Worm (Caenorhabditis elegans) whole organism, L3 larva: ENCODE results near the gene C14B1.2.

Experiments used
- R02D3.7 ChIP-seq: fragments of 150-350 bp; optimal IDR thresholded peaks from 2 replicates; lab custom pipeline; 2014; ENCODE audit warnings: missing biosample characterization, missing genetic modification characterization
- ZK546.5 ChIP-seq: sonication (generic microtip); optimal IDR thresholded peaks from 2 replicates; lab custom pipeline; 2017; ENCODE audit warnings: missing biosample characterization, missing genetic modification characterization
- ama-1 ChIP-seq: fragments of 150-350 bp; optimal IDR thresholded peaks from 2 replicates; lab custom pipeline; 2018
- ceh-28 ChIP-seq: fragments of 150-350 bp; optimal IDR thresholded peaks from 2 replicates; lab custom pipeline; 2014; ENCODE audit warnings: missing biosample characterization, missing genetic modification reagents, missing genetic modification characterization
- ceh-82 ChIP-seq: fragments of 150-350 bp; optimal IDR thresholded peaks from 2 replicates; lab custom pipeline; 2014; ENCODE audit warnings: missing biosample characterization, missing genetic modification characterization
- ceh-9 ChIP-seq: sonication (generic microtip); optimal IDR thresholded peaks from 2 replicates; lab custom pipeline; 2018; ENCODE audit warnings: missing biosample characterization, missing genetic modification characterization
- daf-12 ChIP-seq: fragments of 150-350 bp; optimal IDR thresholded peaks from 2 replicates; lab custom pipeline; 2014; ENCODE audit warnings: missing biosample characterization, missing genetic modification reagents, missing genetic modification characterization
- egl-5 ChIP-seq: fragments of 150-350 bp; optimal IDR thresholded peaks from 2 replicates; lab custom pipeline; 2017; ENCODE audit warnings: missing biosample characterization, missing genetic modification reagents, missing genetic modification characterization, inconsistent platforms
- elt-1 ChIP-seq: fragments of 150-350 bp; optimal IDR thresholded peaks from 2 replicates; lab custom pipeline; 2014; ENCODE audit warnings: missing biosample characterization, missing genetic modification characterization
- elt-2 ChIP-seq: sonication (generic microtip); optimal IDR thresholded peaks from 2 replicates; lab custom pipeline; 2016; ENCODE audit warnings: missing genetic modification reagents, mild to moderate bottlenecking, missing genetic modification characterization, missing compliant biosample characterization
- eor-1 ChIP-seq, 2 experiments: fragments of 150-350 bp; optimal IDR thresholded peaks; 2 replicates each; lab custom pipeline; 2014 to 2018; ENCODE audit warnings: missing biosample characterization in 2 of 2, missing genetic modification characterization in 2 of 2
- fkh-10 ChIP-seq: sonication (generic microtip); optimal IDR thresholded peaks from 2 replicates; lab custom pipeline; 2017; ENCODE audit warnings: missing biosample characterization, missing genetic modification reagents, missing genetic modification characterization
- fkh-2 ChIP-seq: fragments of 150-350 bp; optimal IDR thresholded peaks from 2 replicates; lab custom pipeline; 2014; ENCODE audit warnings: missing biosample characterization, missing genetic modification reagents, missing genetic modification characterization
- fos-1 ChIP-seq: fragments of 150-350 bp; optimal IDR thresholded peaks from 2 replicates; lab custom pipeline; 2014; ENCODE audit warnings: missing biosample characterization, missing genetic modification characterization
- hmg-11 ChIP-seq: sonication (generic microtip); optimal IDR thresholded peaks from 2 replicates; lab custom pipeline; 2016; ENCODE audit warnings: missing genetic modification characterization, missing compliant biosample characterization
- jun-1 ChIP-seq: fragments of 150-350 bp; optimal IDR thresholded peaks from 2 replicates; lab custom pipeline; 2014; ENCODE audit warnings: missing biosample characterization, missing genetic modification reagents, missing genetic modification characterization
- lin-15B ChIP-seq: fragments of 150-350 bp; optimal IDR thresholded peaks from 2 replicates; lab custom pipeline; 2014; ENCODE audit warnings: missing biosample characterization, missing genetic modification characterization
- lin-39 ChIP-seq: fragments of 150-350 bp; optimal IDR thresholded peaks from 2 replicates; lab custom pipeline; 2018; ENCODE audit warnings: missing biosample characterization, missing genetic modification reagents, missing genetic modification characterization
- lsy-12 ChIP-seq: sonication (generic microtip); optimal IDR thresholded peaks from 2 replicates; lab custom pipeline; 2016; ENCODE audit warnings: mild to moderate bottlenecking, missing genetic modification characterization, missing compliant biosample characterization
- mdl-1 ChIP-seq: fragments of 150-350 bp; optimal IDR thresholded peaks from 2 replicates; lab custom pipeline; 2014; ENCODE audit warnings: missing biosample characterization, missing genetic modification characterization
- mml-1 ChIP-seq: fragments of 150-350 bp; sonication (generic microtip); optimal IDR thresholded peaks from 3 replicates; lab custom pipeline; 2014; ENCODE audit warnings: missing biosample characterization, missing genetic modification characterization
- nhr-23 ChIP-seq: fragments of 150-350 bp; optimal IDR thresholded peaks from 2 replicates; lab custom pipeline; 2014; ENCODE audit warnings: missing biosample characterization, missing genetic modification reagents, missing genetic modification characterization
- nhr-25 ChIP-seq: sonication (generic microtip); optimal IDR thresholded peaks from 2 replicates; lab custom pipeline; 2017; ENCODE audit warnings: missing biosample characterization, missing genetic modification characterization
- nhr-28 ChIP-seq: fragments of 150-350 bp; optimal IDR thresholded peaks from 2 replicates; lab custom pipeline; 2014; ENCODE audit warnings: missing biosample characterization, missing genetic modification characterization
- nhr-43 ChIP-seq: sonication (generic microtip); optimal IDR thresholded peaks from 2 replicates; lab custom pipeline; 2016; ENCODE audit warnings: mild to moderate bottlenecking, missing genetic modification characterization, missing compliant biosample characterization; ENCODE audit not compliant: poor library complexity, severe bottlenecking
- nhr-67 ChIP-seq: fragments of 150-350 bp; optimal IDR thresholded peaks from 2 replicates; lab custom pipeline; 2014; ENCODE audit warnings: missing biosample characterization, missing genetic modification characterization
- nhr-76 ChIP-seq: fragments of 150-350 bp; sonication (generic microtip); optimal IDR thresholded peaks from 5 replicates; lab custom pipeline; 2014; ENCODE audit warnings: missing biosample characterization, missing genetic modification characterization
- nhr-77 ChIP-seq: fragments of 150-350 bp; optimal IDR thresholded peaks from 2 replicates; lab custom pipeline; 2014; ENCODE audit warnings: missing biosample characterization, missing genetic modification characterization
- pha-4 ChIP-seq: fragments of 150-350 bp; optimal IDR thresholded peaks from 2 replicates; lab custom pipeline; 2014; ENCODE audit warnings: missing biosample characterization, missing genetic modification reagents, missing genetic modification characterization
- pqm-1 ChIP-seq: fragments of 150-350 bp; optimal IDR thresholded peaks from 2 replicates; lab custom pipeline; 2017; ENCODE audit warnings: missing biosample characterization, missing genetic modification characterization, inconsistent platforms
- sea-2 ChIP-seq: fragments of 150-350 bp; sonication (generic microtip); optimal IDR thresholded peaks from 4 replicates; lab custom pipeline; 2014; ENCODE audit warnings: missing biosample characterization, missing genetic modification reagents, missing genetic modification characterization
- skn-1 ChIP-seq: fragments of 150-350 bp; optimal IDR thresholded peaks from 2 replicates; lab custom pipeline; 2014; ENCODE audit warnings: missing biosample characterization, missing genetic modification characterization
- snpc-4 ChIP-seq: fragments of 150-350 bp; optimal IDR thresholded peaks from 2 replicates; lab custom pipeline; 2014; ENCODE audit warnings: missing biosample characterization, missing genetic modification characterization
- tbx-2 ChIP-seq: sonication (generic microtip); optimal IDR thresholded peaks from 2 replicates; lab custom pipeline; 2016; ENCODE audit warnings: mild to moderate bottlenecking, missing genetic modification characterization, missing compliant biosample characterization
- unc-39 ChIP-seq: sonication (generic microtip); optimal IDR thresholded peaks from 4 replicates; lab custom pipeline; 2017; ENCODE audit warnings: missing biosample characterization, missing genetic modification characterization
- unc-62 ChIP-seq: fragments of 150-350 bp; sonication (generic microtip); optimal IDR thresholded peaks from 4 replicates; lab custom pipeline; 2014; ENCODE audit warnings: missing biosample characterization, missing genetic modification reagents, missing genetic modification characterization
- zag-1 ChIP-seq: fragments of 150-350 bp; optimal IDR thresholded peaks from 2 replicates; lab custom pipeline; 2014; ENCODE audit warnings: missing biosample characterization, missing genetic modification characterization
- ztf-11 ChIP-seq: fragments of 150-350 bp; optimal IDR thresholded peaks from 2 replicates; lab custom pipeline; 2014; ENCODE audit warnings: missing biosample characterization, missing genetic modification characterization

C14B1.2 gene

DNA sequence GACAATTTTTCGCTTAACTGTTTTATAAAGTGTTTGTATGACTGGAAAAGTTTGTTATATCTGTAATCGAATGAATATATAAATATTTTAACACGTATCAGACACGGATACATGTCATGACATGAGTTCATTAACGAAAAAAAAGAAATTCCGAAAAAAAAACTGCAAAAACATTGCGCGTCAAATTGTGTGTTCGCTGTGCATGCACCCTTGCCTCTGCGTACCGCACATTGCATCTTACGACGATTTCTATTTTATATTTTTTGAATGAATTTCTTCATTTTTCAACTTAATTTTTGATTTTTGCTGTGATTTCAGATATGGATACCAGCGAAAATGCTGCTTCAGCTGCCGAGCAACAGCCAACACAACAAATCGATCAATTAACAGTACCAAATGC is 2.9 kb downstream of the C14B1.2 start, which contains the start of gene wdr-5.1 (continued):
- TF ChIP-seq fkh-10 (GFP tag; lab: Kevin White, UChicago) (no peak), nhr-28 (no peak), nhr-76 (tag; lab: Kevin White, UChicago) (no peak), nhr-25 (tag; lab: Kevin White, UChicago) (peak; percentile 30), unc-62 (no peak)

DNA sequence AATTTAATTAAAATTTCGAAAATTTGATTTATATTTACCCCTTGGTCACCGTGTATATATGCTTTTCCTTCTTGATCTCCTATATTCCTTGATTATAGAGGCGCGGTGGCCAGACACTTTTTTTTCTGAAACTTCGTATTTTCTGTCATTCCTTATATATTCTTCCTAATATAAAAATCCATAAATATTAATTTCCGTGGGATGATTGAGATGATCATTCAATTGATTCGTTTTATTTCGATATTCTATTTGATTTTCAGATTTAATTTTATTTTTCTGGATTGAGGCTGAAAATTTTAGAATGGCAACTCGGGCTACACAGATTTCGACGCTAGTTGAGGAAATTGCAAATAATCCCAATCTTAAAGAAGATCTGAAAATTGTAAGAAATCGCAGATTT is 4.5 kb downstream of the C14B1.2 start, which contains the start of gene dph-1:
dph-1 (plus strand) TSS at position 301 of the 400 bp plus-strand sequence.
- TF ChIP-seq lin-39: no peak
- no peak for TF ChIP-seq unc-39
- TF ChIP-seq fos-1 (tag; lab: Kevin White, UChicago): no peak
- TF ChIP-seq ceh-9: no peak
- TF ChIP-seq nhr-76 (tag; lab: Kevin White, UChicago): no peak
- TF ChIP-seq snpc-4 (tag; lab: Kevin White, UChicago): no peak
- TF ChIP-seq sea-2 (GFP tag; lab: Kevin White, UChicago): no peak
- TF ChIP-seq zag-1 (tag; lab: Kevin White, UChicago): no peak
- no peak for TF ChIP-seq R02D3.7 (tag; lab: Kevin White, UChicago)
- TF ChIP-seq ZK546.5 (tag; lab: Kevin White, UChicago): no peak
- no peak for TF ChIP-seq tbx-2 (tag; lab: Kevin White, UChicago)
- TF ChIP-seq ztf-11 (tag; lab: Kevin White, UChicago): no peak
- TF ChIP-seq ama-1 (lab: Kevin White, UChicago): no peak
- TF ChIP-seq hmg-11 (tag; lab: Kevin White, UChicago): no peak
- no peak for TF ChIP-seq nhr-23 (tag; lab: Kevin White, UChicago)
- no peak for TF ChIP-seq lin-15B (tag; lab: Kevin White, UChicago)
- TF ChIP-seq nhr-28: no peak
- no peak for TF ChIP-seq egl-5 (tag; lab: Kevin White, UChicago)
- no peak for TF ChIP-seq lsy-12 (tag; lab: Kevin White, UChicago)
- no peak for TF ChIP-seq daf-12

DNA sequence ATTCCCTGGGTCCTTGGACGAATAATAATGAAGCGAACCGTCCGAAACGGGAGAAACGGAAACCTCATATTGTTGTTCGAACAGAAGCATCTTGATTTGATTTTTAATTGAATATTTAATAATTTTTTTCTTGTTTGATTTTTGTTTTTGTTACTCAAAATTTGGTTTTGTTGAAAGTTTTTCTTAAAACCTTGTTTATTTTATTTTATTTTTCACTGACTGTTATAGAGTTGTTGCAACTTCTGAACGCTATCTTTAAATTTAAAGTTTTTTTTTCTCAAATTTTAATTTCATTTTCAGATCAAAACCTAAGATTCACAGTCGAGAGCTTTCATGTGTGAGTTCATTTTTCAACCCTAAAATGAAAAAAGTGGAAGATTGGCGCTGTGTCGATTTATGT is 7.0 kb downstream of the C14B1.2 start, which contains the start of gene alkb-8:
alkb-8 (plus strand) TSS at position 301 of the 400 bp plus-strand sequence.
- no peak for TF ChIP-seq jun-1 (tag; lab: Kevin White, UChicago)
- no peak for TF ChIP-seq ztf-11 (tag; lab: Kevin White, UChicago)
- TF ChIP-seq fkh-10 (GFP tag; lab: Kevin White, UChicago): no peak
- no peak for TF ChIP-seq pha-4 (tag; lab: Kevin White, UChicago)
- TF ChIP-seq daf-12: no peak
- no peak for TF ChIP-seq elt-2 (tag; lab: Kevin White, UChicago)
- TF ChIP-seq fkh-2 (tag; lab: Kevin White, UChicago): no peak
- no peak for TF ChIP-seq pqm-1
- TF ChIP-seq skn-1 (tag; lab: Kevin White, UChicago): no peak
- no peak for TF ChIP-seq eor-1 (tag; optimal IDR thresholded peaks at IDR 0.05; lab: Kevin White, UChicago)
- TF ChIP-seq nhr-43 (tag; lab: Kevin White, UChicago): no peak
- no peak for TF ChIP-seq ceh-28 (tag; lab: Kevin White, UChicago)
- no peak for TF ChIP-seq elt-1 (tag; lab: Kevin White, UChicago)
- TF ChIP-seq nhr-77 (tag; lab: Kevin White, UChicago): no peak
- no peak for TF ChIP-seq zag-1 (tag; lab: Kevin White, UChicago)
- TF ChIP-seq, all 47 proteins: peak for 0

DNA sequence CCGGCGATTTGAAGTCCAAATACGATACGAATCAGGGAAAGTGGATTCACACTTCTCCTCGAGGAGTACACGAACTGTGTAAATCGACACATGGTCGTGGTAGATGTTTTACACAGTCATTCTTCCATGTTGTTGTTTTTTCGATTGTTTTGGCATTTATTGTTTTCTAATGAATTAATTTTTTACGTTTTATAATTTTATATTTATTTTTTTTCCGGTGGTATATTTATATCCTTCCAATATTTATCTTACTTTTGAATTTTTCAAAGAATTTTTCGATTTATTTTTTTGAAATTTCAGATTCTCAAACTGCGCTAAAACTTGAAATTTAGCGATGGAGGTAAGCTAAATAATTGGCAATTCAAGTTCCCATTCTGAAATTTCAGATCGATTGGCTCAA is 11.1 kb downstream of the C14B1.2 start, which contains the start of gene nrde-1:
nrde-1 (plus strand) TSS at position 301 of the 400 bp plus-strand sequence.
- TF ChIP-seq mml-1 (tag; lab: Kevin White, UChicago) (no peak), pqm-1 (no peak), nhr-76 (tag; lab: Kevin White, UChicago) (no peak), lin-15B (tag; lab: Kevin White, UChicago) (no peak), snpc-4 (tag; lab: Kevin White, UChicago) (no peak), nhr-28 (no peak), mdl-1 (tag; lab: Kevin White, UChicago) (no peak), lin-39 (no peak), ama-1 (lab: Kevin White, UChicago) (no peak), lsy-12 (tag; lab: Kevin White, UChicago) (no peak), ZK546.5 (tag; lab: Kevin White, UChicago) (no peak), nhr-67 (tag; lab: Kevin White, UChicago) (no peak), ceh-82 (no peak), ceh-9 (no peak), unc-39 (no peak), daf-12 (no peak), ztf-11 (tag; lab: Kevin White, UChicago) (no peak), nhr-77 (tag; lab: Kevin White, UChicago) (no peak), pha-4 (tag; lab: Kevin White, UChicago) (no peak), egl-5 (tag; lab: Kevin White, UChicago) (no peak)
